Worm (Caenorhabditis elegans): ENCODE data around the gene F10E7.1.

- TF ChIP-seq ztf-23 (GFP tag; IDR thresholded peaks at IDR 0.05), result no peak
- no peak for TF ChIP-seq T22C8.4 (GFP tag; IDR thresholded peaks at IDR 0.05)
- no peak for TF ChIP-seq ztf-29 (GFP tag; IDR thresholded peaks at IDR 0.05)
- TF ChIP-seq ref-1 (GFP tag; conservative IDR thresholded peaks at IDR 0.05), result no peak
- TF ChIP-seq flt-1 (GFP tag; IDR thresholded peaks at IDR 0.05), result no peak
- TF ChIP-seq klf-2 (GFP tag; conservative IDR thresholded peaks at IDR 0.05), result no peak
Measured at ce11 chrII:7100838-7101237, 25.7 kb upstream of the F10E7.1 start, which contains the start of gene mmaa-1.

Measured in whole organism, midembryonic.